Fruit fly (Drosophila melanogaster): ENCODE results near the gene Obp19c.
"Not testable (repeated sequence)": the region's sequence is repeated elsewhere in the genome, so short reads cannot be mapped to it uniquely, and the experiment has no call there.

The Obp19c gene

DNA sequence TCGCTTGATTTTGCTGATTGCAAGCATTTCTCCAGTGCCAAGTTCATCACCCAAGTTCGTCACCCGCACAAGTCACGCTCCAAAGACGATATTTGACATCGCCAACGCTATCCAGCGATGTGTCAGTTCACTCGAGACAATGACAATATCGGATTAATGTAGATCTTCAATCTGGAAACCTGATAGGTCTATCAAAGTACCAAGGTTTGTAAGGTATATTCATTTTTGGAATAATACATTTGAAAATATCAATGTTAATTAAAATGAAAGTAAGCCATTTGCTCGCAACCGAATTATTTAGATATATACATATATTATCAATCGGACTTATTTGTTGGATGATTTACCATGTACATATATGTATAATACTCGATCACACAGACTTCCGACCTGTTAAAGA lies at the start of gene Obp19c:
Gene Obp19c, minus strand, starts transcription at position 101 of the 400 bp plus-strand sequence.
- TF ChIP-seq CTCF (optimal IDR thresholded peaks at IDR 0.05): no peak
- TF ChIP-seq CG8478 (optimal IDR thresholded peaks at IDR 0.05): no peak

- no peak for TF ChIP-seq CTCF (optimal IDR thresholded peaks at IDR 0.05)
- no peak for TF ChIP-seq CG8478 (optimal IDR thresholded peaks at IDR 0.05)
Observed at dm6 chrX:20468192-20468591, 49.4 kb upstream of the Obp19c start.

dm6 chrX:20467155-20467554 lies 48.4 kb upstream of the Obp19c start, which contains the start of gene GstT3:
TSS of gene GstT3 (plus strand) at chrX:20467455.
- TF ChIP-seq CTCF (optimal IDR thresholded peaks at IDR 0.05): no peak

- TF ChIP-seq CG8478 (optimal IDR thresholded peaks at IDR 0.05) (no peak), CTCF (optimal IDR thresholded peaks at IDR 0.05) (no peak)
Observed at dm6 chrX:20466382-20466928, 47.7 kb upstream of the Obp19c start.

DNA sequence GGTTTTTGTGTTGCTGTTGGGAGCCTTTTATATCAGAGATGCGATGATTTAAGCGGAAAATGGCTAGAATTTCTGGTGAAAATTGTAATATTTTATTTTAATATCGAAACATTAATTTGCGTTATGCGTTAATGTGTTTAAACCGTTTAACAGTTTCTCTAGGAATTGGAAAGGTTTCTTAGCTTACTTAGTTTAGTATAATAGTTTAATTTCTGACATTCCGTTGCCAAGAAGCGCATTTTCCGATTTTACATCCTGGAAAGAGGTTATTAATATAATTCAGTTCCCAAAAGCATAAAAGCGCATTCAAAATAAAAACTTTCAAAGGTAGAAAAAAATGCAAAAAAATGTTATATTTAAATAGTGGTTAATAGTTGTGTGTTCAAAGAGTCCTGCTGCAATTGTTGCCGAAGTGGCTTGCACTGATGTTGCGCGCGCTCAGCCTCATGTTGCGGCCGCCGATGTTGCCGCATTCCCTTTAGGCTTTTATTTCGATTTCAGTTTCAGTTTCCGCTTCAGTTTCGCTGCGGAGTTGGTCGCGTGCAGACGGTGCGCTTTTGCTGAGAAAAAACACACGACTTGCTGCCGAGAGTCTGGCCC lies 30.2 kb upstream of the Obp19c start, which contains the start of gene tbc:
Gene tbc, plus strand, starts transcription at position 504 of the 600 bp plus-strand sequence.
- no peak for TF ChIP-seq CG8478 (optimal IDR thresholded peaks at IDR 0.05)
- no peak for TF ChIP-seq CTCF (optimal IDR thresholded peaks at IDR 0.05)

DNA sequence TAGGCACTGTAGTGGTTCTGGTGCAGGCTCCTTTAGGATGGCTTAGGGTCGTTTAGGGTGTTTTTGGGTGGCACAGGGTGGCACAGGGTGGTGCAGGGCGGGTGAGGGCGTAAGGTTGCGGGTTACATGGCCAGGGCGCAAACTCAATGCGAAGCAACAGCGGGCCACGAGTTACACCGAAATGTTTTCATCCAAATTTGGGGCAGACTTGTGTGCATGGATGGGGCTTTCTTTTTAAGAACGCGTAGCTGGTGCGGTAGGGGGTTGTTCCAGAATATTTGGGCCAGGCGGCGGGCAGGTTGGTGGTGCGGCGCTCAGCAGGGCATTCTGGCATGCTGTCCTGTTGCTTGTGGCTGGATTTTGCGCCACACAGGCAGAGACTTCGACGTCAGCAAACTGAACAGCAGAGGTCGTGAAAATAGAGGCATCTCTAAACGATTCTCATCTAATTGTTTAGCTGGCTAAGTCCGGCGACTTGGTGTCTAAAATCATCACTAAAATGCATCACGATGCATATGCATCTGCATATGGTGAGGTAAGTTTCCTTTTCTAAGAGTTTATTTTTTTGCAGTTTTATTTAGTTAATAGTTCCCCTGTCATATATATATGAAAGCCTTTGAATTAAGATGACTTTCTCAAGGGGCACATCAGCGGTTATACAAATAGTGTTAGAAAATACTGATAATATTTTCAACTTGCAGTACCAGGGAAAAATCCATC lies 29.3 kb upstream of the Obp19c start:
- TF ChIP-seq CG8478 (optimal IDR thresholded peaks at IDR 0.05) (no peak), CTCF (optimal IDR thresholded peaks at IDR 0.05) (no peak)

DNA sequence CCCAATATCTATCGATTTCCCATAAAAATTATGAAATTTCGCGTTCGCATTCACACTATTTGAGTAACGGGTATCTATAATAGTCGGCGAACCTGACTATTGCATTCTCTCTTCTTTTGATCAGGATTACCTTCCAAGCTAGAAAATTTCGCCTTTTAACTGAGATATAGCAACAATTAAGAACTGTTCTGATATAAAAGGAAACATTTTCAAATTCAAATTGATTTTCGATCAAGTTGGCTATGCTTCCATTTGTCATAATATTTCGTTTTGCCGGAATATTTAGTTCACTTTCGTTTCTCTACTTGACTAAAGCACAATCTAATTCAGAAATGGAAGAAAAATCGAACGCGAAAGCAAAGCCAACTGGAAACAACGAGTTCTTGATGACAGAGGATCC lies 27.3 kb upstream of the Obp19c start, which contains the start of gene CG42578:
Gene CG42578, plus strand, starts transcription at position 301 of the 400 bp plus-strand sequence.
- TF ChIP-seq CG8478, CTCF (optimal IDR thresholded peaks at IDR 0.05): not testable (repeated sequence)

DNA sequence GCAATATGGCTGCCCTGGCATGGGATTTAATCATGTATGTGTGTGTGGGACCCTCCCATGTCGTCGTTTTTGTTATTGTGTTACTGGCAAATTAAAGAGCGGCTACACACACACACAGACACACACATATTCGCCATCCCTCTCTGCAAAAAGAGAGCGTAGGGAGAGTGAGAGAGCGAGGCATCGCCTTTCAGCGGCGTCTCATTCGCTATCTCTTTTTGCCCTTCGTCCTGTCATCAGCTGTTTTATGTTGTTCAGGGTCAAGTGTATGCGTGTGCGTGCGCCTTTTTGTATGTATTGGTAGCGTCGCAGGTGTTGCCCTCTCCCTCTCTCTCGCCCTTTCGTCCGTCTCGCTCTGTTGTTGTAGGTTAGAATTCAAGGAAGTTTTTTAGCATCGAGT lies 18.1 kb upstream of the Obp19c start:
- no peak for TF ChIP-seq CG8478 (optimal IDR thresholded peaks at IDR 0.05)

dm6 chrX:20434534-20434933 lies 15.8 kb upstream of the Obp19c start:
- TF ChIP-seq CG8478 (optimal IDR thresholded peaks at IDR 0.05) (no peak), CTCF (optimal IDR thresholded peaks at IDR 0.05) (no peak)

DNA sequence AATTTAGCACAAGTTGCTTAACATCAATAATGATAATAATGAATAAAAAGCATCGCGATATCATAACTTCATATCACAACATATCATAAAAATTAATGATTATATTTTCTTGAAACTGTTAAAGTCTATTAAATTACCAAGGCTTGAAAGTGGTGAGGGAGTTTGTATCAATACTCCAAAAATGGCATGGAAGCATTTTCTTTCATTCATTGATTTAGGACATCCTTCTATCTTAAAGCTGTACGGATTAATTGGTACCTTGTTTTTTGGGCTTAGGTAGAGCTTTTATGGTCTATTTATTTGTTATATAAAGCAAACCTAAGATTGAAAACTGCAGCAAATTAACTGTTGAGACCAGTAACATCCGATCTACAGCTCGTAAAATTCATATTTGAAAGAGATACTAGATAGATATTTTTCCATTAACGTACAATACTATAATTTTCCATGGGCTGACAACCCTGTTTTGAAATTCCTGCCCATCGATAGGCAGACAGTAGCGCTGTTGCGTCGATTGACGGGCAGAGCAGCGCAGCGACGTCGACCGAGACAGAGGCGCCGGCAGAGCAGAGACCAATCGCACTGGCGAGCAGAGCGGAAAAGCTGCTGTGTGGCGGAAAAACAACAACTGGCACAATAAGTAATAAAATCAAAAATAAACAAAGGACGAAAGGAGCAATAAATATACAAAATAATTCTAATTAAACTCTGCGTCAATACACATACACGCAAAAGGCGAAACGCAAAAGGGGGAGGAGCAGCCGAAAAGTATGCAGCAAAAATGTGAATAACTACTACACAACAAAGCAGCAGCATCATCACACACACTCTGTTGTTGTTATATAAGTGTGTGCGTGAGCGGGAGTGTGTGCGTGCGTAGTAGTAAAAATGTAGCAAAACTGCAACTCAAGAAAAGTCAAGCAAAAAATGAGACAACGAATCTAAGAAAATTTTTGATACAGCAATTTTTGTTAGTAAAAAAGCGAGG lies 14.9 kb upstream of the Obp19c start, which contains the start of gene CG1695:
Gene CG1695, plus strand, starts transcription at position 606 of the 988 bp plus-strand sequence.
- TF ChIP-seq CG8478 (optimal IDR thresholded peaks at IDR 0.05): no peak

DNA sequence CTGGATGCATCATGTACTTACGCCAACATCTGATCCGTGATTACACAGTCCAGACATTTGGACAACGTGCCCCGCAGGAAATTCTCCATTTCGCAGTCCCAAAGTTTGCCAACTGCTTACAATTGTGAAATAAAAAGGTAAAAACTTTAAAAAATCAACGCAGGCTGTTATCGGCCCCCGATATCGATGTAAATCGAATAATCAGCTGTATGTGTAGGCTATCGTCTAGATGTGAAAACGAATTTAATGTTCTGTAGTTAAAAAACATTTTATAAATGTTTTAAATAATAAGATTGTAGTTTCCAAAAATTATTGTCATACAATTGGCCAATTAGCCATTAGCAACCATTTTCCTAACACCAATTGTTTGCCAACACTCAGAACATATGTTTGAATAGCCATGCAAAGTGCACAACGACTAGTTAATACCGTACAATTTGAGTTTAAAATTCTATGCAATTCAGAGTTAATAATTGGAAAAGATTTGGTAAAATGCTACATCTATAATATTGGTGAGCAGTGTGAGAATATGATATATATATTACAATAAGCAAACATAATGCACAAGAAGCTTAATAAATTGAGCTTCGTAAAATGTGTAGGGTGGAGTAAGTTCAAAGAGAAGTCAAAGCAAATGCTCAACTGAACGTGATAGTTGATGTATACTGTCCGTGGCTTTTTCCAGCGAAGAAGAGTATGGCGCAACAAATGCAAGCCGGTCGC lies 10.9 kb upstream of the Obp19c start, which contains the start of the genes CG11710 and mal:
Gene CG11710, minus strand, starts transcription at position 192 of the 723 bp plus-strand sequence.
Gene mal, plus strand, starts transcription at position 194 of the 723 bp plus-strand sequence.
- TF ChIP-seq CTCF (optimal IDR thresholded peaks at IDR 0.05) (no peak), CG8478 (optimal IDR thresholded peaks at IDR 0.05) (no peak)

- TF ChIP-seq CG8478 (optimal IDR thresholded peaks at IDR 0.05) (no peak), CTCF (optimal IDR thresholded peaks at IDR 0.05) (no peak)
Observed at dm6 chrX:20426818-20427217, 8.1 kb upstream of the Obp19c start, which contains the start of gene CG15456. TSS of gene CG15456 (minus strand) at chrX:20427042.

DNA sequence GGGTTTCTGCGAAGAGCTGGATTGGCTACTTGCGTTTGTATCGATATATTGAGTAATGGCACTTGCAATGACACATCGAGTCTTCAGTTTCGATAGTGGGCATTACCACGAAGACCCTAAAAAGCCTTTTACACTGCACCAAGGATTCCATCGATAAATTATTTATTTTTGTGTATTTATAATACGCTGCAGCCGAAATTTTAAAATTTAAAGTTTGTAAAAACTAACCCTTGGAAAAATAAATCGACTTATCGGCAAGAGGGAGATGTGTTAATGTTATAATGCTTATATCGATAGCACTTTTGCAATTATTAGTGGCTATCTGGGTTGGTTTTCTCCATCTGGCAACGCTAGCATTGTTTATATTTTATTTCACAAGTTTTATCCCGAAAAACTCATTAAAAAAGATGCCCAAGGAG lies 5.0 kb upstream of the Obp19c start, which contains the start of the genes Pp4-19C and cactin:
Gene Pp4-19C, minus strand, starts transcription at position 256 of the 419 bp plus-strand sequence.
Gene cactin, plus strand, starts transcription at position 323 of the 419 bp plus-strand sequence.
- TF ChIP-seq CTCF (optimal IDR thresholded peaks at IDR 0.05): no peak
- no peak for TF ChIP-seq CG8478 (optimal IDR thresholded peaks at IDR 0.05)

- TF ChIP-seq CG8478 (optimal IDR thresholded peaks at IDR 0.05) (no peak), CTCF (optimal IDR thresholded peaks at IDR 0.05) (no peak)
Observed at dm6 chrX:20423158-20423557, 4.4 kb upstream of the Obp19c start.

All from S2 (cell line).